Worm (Caenorhabditis elegans): ENCODE data around the gene B0310.2.

The B0310.2 gene

ce11 chrX:506848-507247, at the start of gene B0310.2:
Gene B0310.2, minus strand, starts transcription at chrX:506948.
- no peak for TF ChIP-seq W03F9.2 (tag; optimal IDR thresholded peaks at IDR 0.05)
- no peak for TF ChIP-seq dao-5 (tag; optimal IDR thresholded peaks at IDR 0.05)

DNA sequence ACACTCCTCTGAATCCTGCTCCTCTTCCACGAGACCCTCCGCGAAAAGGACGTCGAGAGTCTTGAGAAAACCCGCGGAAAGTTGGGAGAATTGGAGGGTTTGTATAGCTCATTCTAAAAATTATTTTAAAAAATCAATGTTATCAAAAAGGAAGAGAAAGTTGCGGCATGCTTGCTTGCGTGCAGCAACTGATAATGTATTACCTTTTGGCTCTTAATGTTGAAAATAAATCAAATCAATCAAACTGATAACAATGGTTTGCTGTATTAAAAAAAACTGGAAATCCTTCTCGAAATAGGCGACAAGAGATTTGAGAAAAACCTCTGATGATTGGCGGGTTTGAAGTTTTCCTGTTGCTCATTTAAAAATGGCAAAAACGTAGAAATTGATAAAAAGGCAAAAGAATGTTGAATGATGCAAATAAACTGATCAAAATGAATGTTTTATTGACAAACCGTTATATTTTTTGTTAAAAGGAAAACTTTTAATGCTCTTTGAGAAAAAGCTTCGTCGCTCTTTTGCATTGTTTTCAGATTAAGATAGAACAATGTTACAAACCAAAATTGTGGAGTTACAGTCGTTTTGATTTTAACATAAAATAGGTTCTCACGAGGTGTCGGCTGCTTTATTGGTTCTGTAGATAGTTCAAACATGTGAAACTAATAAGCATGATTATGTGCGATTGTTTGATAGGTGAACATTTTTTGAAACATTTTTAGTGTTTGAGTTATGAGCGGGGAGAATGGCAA, 48.5 kb upstream of the B0310.2 start:
- TF ChIP-seq dao-5 (tag; optimal IDR thresholded peaks at IDR 0.05) (no peak), W03F9.2 (tag; optimal IDR thresholded peaks at IDR 0.05) (no peak), him-1 (tag; optimal IDR thresholded peaks at IDR 0.05) (no peak)

DNA sequence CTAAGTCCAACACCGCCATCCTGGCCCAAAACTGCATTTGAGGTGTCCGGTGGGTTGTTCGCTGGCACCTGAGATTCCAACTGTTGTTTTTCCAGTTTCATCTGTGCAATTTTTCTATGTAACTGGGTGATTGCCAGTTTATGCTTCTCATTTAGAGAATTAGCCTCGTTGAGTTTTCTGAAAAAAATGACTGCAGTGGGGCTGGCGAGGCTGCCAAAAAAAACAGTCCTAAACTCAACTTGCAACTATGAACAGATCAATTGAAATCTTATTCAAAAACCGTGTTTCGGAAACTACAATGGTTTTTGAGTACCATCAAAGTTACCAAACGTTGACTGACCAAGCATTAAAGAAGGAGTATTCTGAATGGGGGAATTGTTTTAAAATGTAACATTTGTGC, 47.1 kb upstream of the B0310.2 start, which contains the start of gene F57C12.6:
F57C12.6 (minus strand) TSS at position 101 of the 400 bp plus-strand sequence.
- TF ChIP-seq him-1 (tag; optimal IDR thresholded peaks at IDR 0.05) (no peak), W03F9.2 (tag; optimal IDR thresholded peaks at IDR 0.05) (no peak), dao-5 (tag; optimal IDR thresholded peaks at IDR 0.05) (no peak)

DNA sequence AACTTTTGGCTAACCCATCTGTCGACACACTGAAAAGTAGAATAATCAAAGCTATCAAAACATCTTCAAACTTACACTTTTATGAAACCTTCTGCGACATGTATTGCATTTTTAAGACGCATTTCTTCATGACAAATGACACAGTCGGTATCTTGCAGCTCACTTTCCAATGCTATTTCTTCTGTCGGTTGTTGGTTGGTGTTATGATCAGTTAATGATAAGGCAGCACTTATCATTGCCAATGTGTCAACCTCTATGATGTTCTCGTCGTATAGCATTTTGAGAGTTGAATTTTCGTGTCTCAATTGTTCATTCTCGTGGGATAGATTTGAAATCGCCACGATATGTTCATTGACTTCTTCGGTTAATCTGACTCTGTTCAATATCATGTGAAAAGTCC, 46.7 kb upstream of the B0310.2 start:
- TF ChIP-seq W03F9.2 (tag; optimal IDR thresholded peaks at IDR 0.05): no peak
- no peak for TF ChIP-seq him-1 (tag; optimal IDR thresholded peaks at IDR 0.05)
- no peak for TF ChIP-seq dao-5 (tag; optimal IDR thresholded peaks at IDR 0.05)

DNA sequence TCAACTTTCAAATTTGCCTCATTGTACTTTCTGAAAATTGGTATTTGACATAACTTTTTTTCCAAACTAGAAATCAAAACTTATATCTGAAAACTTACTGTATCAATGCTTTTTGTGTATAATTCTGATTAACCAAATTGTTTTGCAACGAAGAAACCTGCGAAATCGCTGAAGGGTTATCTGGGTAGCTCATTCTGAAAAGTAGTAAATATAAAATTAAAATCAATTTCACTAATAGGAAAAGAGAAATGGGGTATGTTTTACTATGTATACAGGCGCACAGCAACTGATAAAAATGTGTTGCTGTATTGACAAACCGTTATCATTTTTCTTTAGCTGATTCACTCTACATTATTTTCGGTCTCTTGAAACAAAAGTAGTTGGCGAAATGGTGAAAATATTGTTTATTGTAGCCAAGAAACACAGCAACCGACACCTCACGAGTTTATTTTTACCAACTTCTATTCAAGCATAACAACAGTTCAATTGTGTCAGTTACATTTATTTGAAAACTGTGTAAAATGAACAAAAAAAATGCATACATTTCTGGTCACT, 44.5 kb upstream of the B0310.2 start, which contains the start of gene F57C12.2:
F57C12.2 (minus strand) TSS at position 218 of the 555 bp plus-strand sequence.
- TF ChIP-seq dao-5 (tag; optimal IDR thresholded peaks at IDR 0.05): no peak
- TF ChIP-seq him-1 (tag; optimal IDR thresholded peaks at IDR 0.05): no peak
- no peak for TF ChIP-seq W03F9.2 (tag; optimal IDR thresholded peaks at IDR 0.05)

DNA sequence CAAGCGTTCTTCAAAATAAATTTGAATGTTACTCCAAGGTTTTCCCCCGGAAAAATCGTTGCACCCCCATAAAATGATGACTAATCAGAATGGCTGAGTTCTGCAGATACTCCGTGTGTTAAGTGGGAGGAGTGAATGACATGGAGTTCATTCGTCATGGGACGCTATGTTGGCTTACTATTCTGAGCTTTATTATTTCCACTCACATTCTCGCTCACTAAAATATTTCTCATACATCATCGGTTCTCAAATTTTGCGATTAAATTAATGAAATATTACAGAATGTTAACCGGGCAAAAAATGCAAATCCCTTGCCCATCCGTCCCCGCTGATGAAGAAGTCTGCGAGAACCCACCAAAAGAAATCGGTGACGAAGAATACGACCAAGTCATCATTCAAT, 36.1 kb upstream of the B0310.2 start, which contains the start of gene F28C10.1:
F28C10.1 (plus strand) TSS at position 301 of the 400 bp plus-strand sequence.
- TF ChIP-seq him-1 (tag; optimal IDR thresholded peaks at IDR 0.05) (no peak), W03F9.2 (tag; optimal IDR thresholded peaks at IDR 0.05) (no peak), dao-5 (tag; optimal IDR thresholded peaks at IDR 0.05) (no peak)

DNA sequence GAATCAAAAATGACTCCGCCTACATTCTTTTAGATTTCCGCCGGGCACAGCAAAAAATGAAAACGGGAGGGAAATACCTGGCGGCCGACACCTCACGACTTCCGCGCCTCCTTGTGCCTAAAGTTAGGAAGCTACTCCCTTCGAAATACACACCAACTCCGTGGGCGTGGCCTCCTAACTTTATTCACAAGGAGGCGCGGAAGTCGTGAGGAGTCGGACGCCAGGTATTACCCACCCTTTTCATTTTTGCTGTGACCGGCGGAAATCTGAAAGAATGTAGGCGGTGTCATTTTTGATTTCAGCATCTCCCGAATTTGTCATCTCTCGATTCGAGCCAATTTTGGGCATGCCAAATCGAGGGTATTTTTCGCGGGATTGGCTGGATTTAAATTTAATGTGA, 31.3 kb upstream of the B0310.2 start:
- no peak for TF ChIP-seq W03F9.2 (tag; optimal IDR thresholded peaks at IDR 0.05)

DNA sequence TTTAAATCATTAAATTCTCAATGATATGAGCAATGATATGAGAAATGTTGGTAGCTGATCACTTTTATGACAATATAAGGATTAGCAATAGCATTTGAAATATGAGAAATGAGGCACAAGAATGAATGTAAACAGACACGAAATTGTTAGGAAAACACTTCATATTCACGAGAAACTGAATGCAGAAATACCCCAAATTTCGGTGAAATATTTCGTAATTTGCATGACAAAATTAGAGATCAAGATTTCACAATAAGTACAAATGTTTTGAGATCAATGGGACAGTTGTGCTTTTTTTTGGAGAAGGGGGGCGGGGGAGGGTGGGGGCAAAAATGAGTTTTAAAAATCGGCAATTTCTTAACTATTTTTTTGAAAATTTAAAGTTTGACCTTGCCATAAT, 29.6 kb upstream of the B0310.2 start:
- no peak for TF ChIP-seq dao-5 (tag; optimal IDR thresholded peaks at IDR 0.05)
- no peak for TF ChIP-seq him-1 (tag; optimal IDR thresholded peaks at IDR 0.05)
- no peak for TF ChIP-seq W03F9.2 (tag; optimal IDR thresholded peaks at IDR 0.05)

ce11 chrX:535728-536127, 29.0 kb upstream of the B0310.2 start, which contains the start of gene F28C10.3:
Gene F28C10.3, minus strand, starts transcription at chrX:535828.
- no peak for TF ChIP-seq dao-5 (tag; optimal IDR thresholded peaks at IDR 0.05)
- no peak for TF ChIP-seq W03F9.2 (tag; optimal IDR thresholded peaks at IDR 0.05)
- TF ChIP-seq him-1 (tag; optimal IDR thresholded peaks at IDR 0.05): no peak

DNA sequence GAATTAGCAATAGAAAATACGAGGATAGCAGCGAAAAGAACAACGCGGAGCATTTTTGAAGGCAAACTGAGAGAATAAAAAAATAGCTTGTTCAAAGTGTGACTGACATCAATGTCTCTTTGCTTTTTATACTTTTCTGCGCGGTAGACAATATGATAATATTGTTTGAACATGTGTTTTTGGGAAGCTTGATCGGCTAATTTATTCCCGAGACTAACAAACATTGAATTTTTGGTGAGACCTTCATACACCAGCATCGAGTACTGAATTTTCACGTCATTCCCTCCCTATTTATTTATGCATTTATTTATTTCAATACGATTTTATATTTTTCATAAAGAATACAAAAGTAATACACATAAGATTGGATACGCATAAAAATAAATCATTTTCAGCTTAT, 24.2 kb upstream of the B0310.2 start, which contains the start of gene B0310.6:
B0310.6 (minus strand) TSS at position 101 of the 400 bp plus-strand sequence.
- TF ChIP-seq dao-5 (tag; optimal IDR thresholded peaks at IDR 0.05): no peak
- no peak for TF ChIP-seq him-1 (tag; optimal IDR thresholded peaks at IDR 0.05)
- TF ChIP-seq W03F9.2 (tag; optimal IDR thresholded peaks at IDR 0.05): no peak

- no peak for TF ChIP-seq dao-5 (tag; optimal IDR thresholded peaks at IDR 0.05)
These were observed 23.3 kb upstream of the B0310.2 start, which contains the start of gene ugt-46 for ce11 chrX:530011-530410. Gene ugt-46, minus strand, starts transcription at chrX:530289.

- TF ChIP-seq W03F9.2 (tag; optimal IDR thresholded peaks at IDR 0.05): no peak
- no peak for TF ChIP-seq him-1 (tag; optimal IDR thresholded peaks at IDR 0.05)
- TF ChIP-seq dao-5 (tag; optimal IDR thresholded peaks at IDR 0.05): no peak
These were observed 22.6 kb upstream of the B0310.2 start for ce11 chrX:529386-529785.

ce11 chrX:528761-529160, 22.0 kb upstream of the B0310.2 start:
- TF ChIP-seq him-1 (tag; optimal IDR thresholded peaks at IDR 0.05) (no peak), dao-5 (tag; optimal IDR thresholded peaks at IDR 0.05) (no peak), W03F9.2 (tag; optimal IDR thresholded peaks at IDR 0.05) (no peak)

DNA sequence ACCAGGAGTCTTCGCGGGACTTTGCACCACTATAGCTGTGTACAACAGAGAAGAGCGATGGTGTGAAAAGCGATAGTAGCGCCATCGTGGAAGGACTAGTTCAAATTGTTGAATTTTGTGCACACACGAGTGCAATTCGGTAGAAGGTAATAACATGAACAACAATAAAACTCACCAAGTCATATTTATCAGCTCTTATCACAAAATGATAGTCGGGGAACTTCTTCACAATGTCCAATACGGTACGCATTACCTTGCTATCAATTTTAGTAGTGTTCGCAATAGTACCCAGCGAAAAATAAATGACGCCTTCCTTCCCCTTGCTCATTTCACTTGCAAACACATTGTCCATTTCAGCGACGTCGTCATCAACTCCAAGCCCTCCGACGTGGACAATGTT, 20.9 kb upstream of the B0310.2 start:
- TF ChIP-seq W03F9.2 (tag; optimal IDR thresholded peaks at IDR 0.05): no peak
- TF ChIP-seq dao-5 (tag; optimal IDR thresholded peaks at IDR 0.05): no peak
- TF ChIP-seq him-1 (tag; optimal IDR thresholded peaks at IDR 0.05): no peak

DNA sequence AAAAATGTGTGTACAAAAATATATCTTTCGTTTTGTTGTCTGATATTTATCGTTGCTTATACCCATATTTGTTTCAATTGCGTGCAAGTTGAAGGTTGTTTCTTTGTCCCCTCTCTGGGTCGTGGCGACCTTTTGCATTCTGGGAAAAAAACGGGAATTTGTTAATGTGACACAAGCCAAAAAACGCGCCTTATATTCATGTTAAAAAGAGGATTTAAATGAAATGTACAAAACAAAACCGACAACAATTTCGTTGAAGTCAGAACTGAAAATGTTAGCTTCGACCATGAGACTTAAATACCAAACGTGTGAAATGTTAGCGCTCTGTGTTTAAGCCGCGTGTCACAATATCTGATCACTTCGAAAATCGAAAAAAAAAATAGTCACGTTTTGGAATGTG, 17.8 kb upstream of the B0310.2 start:
- TF ChIP-seq dao-5 (tag; optimal IDR thresholded peaks at IDR 0.05) (no peak), W03F9.2 (tag; optimal IDR thresholded peaks at IDR 0.05) (no peak), him-1 (tag; optimal IDR thresholded peaks at IDR 0.05) (no peak)

Measured in whole organism, L4/young adult.